Worm (Caenorhabditis elegans): Measurements from ENCODE around the gene ZK617.26.

DNA sequence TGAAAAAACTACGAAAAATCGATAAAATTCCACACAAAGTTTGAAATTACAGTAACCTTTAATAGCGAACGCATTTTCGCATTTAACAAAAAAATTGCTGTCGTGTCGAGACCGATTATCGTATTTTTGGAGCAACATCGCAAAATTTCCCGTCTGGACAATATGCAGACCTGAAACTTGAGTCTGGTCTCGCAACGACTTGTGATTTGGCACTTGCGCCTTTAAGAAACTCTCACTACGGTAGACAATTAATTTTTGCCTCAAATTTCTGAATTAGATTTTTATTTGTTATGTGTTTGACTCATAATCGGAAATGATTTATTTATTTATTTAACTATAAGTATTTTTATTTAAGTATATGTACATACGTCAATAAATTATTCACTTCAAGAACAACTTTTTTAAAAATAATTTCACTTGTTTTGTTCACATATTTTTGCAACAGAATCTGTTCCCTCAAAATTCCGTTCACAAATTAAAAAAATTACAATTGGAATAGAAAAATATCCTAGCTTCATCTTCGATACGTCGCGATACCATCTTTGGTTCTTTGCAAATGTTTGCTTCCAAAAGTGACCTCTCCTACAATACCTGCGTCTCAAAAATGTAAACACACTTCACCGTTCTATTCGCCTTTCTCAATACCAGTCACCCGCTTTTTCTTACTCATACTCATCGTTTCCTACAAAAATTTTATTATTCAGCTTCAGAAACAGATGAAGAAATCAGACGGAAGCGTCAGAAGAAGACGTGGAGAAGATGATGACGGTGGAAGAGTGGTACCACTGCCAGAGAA, 37.0 kb upstream of the ZK617.26 start, which contains the start of gene T12G3.4:
- TF ChIP-seq tab-1 (GFP tag; IDR thresholded peaks at IDR 0.05) (no peak), ztf-23 (GFP tag; IDR thresholded peaks at IDR 0.05) (no peak), flt-1 (GFP tag; IDR thresholded peaks at IDR 0.05) (no peak), klf-2 (GFP tag; conservative IDR thresholded peaks at IDR 0.05) (no peak), T22C8.4 (GFP tag; IDR thresholded peaks at IDR 0.05) (no peak), med-1 (GFP tag; optimal IDR thresholded peaks at IDR 0.05; ENCODE audit: insufficient read depth) (no peak)
